Worm (Caenorhabditis elegans): ENCODE data around the gene sdf-9.

The sdf-9 gene

DNA sequence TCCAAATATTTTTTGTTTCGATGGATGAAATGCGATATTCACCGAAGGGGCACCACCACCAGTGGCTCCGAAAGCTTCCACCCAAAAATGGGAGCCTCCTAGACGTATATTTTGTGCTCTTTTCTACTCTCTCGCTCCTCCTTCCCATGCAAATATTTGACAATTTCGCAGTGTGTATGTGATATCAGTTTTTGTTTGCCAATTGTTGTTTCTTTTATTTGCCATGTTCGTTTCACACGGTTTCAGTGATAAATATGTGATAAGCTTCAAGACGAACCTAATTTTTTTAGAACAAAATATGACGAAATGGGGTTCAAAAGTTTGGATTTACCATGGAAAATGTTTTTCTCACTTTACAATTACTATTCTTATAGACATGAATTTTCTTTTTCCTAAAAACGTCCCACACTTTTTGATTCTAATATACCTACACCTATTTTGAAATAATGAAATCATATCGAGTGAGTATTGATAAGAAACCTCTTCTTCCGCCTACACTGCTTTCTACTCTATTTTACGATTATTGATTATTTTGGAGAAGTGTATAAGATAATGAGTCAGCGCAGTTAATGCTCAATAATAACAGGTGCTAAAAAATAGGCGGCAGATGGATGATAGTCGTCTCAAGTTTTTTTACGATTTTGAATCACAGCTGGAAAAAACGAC, 44.0 kb upstream of the sdf-9 start:
- TF ChIP-seq zag-1 (tag; optimal IDR thresholded peaks at IDR 0.05) (no peak), mab-5 (tag; optimal IDR thresholded peaks at IDR 0.05) (no peak), F13H6.1 (tag; optimal IDR thresholded peaks at IDR 0.05) (peak; percentile 5), nhr-11 (tag; optimal IDR thresholded peaks at IDR 0.05) (no peak), elt-3 (tag; optimal IDR thresholded peaks at IDR 0.05) (no peak), elt-1 (tag; optimal IDR thresholded peaks at IDR 0.05) (no peak), gmeb-1 (tag; optimal IDR thresholded peaks at IDR 0.05) (no peak), nhr-10 (tag; optimal IDR thresholded peaks at IDR 0.05) (no peak), fos-1 (tag; optimal IDR thresholded peaks at IDR 0.05) (peak; percentile 62), ceh-16 (tag; optimal IDR thresholded peaks at IDR 0.05) (no peak)

DNA sequence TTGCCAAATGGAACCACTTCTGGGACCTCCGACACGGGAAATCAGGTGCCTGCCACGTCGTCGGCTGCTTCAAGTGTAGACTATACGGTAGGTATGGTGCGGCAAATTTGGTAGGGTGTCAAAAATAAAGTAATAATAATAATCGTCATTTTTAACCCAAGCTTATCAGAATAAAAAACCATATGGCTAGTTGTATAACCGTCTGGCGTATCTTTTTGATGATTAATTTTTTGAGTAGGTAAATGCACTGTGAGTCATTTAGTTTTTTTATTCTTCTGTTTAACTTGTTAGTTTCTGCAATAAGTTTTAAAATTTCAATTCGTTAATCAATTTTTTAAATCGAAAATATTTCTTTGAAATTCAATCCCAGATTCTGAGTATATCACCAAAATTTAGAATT, 42.5 kb upstream of the sdf-9 start:
- TF ChIP-seq fos-1 (tag; optimal IDR thresholded peaks at IDR 0.05) (peak; percentile 57), peb-1 (tag; optimal IDR thresholded peaks at IDR 0.05) (no peak)

DNA sequence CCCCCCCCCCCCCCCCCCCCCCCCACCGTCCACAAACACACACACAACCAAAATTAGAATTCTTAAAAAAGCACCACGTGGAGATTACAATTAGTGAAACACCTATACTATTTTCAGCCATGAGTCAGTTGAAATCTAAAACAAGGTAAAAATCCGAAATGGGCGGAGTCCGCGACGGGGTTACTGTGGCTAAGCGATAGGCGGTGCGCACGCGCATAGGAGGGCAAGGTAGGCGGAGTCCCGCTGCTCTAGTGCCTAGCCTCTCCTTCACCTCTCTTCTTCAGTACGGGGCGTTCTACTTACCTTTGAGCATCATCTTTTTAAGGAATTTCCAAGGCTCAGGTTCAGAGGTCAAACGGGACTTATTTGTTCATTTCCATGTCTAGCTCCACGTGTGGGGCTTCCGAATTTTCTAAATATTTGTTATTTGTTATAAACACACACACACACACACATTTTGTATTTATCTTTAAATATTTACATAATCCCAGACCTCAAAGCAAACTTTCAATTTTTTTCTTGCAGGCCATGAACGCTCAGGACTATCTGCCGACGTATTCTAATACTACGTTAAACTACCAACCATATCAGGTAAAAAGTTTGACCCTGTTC, 41.5 kb upstream of the sdf-9 start:
- TF ChIP-seq F13H6.1 (tag; optimal IDR thresholded peaks at IDR 0.05) (peak; percentile 67), alr-1 (tag; optimal IDR thresholded peaks at IDR 0.05) (no peak)

DNA sequence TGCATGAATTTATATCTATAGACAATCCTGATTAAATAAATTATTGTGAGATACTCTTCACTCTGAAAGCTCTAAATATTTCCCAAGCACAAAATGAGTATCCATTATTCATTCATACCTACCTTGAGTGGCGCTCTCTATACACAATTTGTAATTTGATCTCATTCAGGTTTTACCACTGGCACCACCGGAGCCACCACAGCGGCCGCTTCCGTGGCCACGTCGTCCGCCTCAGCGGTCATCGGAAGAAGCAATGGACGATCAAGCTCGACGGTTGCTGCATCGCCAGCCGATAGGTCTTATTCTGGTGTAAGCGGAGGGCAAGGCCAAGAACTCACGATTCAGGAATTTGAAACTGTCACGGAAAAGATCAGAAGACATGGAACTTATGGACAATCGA, 40.8 kb upstream of the sdf-9 start:
- TF ChIP-seq ztf-11 (tag; optimal IDR thresholded peaks at IDR 0.05) (no peak), peb-1 (tag; optimal IDR thresholded peaks at IDR 0.05) (no peak), alr-1 (tag; optimal IDR thresholded peaks at IDR 0.05) (no peak), ztf-1 (GFP tag; conservative IDR thresholded peaks at IDR 0.05) (no peak), egl-27 (tag; optimal IDR thresholded peaks at IDR 0.05) (no peak), dmd-4 (tag; optimal IDR thresholded peaks at IDR 0.05) (no peak), unc-62 (GFP tag; optimal IDR thresholded peaks at IDR 0.05) (no peak), nhr-23 (tag; optimal IDR thresholded peaks at IDR 0.05) (no peak), unc-39 (tag; optimal IDR thresholded peaks at IDR 0.05) (no peak), lin-13 (GFP tag; optimal IDR thresholded peaks at IDR 0.05) (no peak), nhr-6 (tag; optimal IDR thresholded peaks at IDR 0.05) (no peak)

- no peak for TF ChIP-seq mab-5 (tag; optimal IDR thresholded peaks at IDR 0.05)
- no peak for TF ChIP-seq elt-3 (tag; optimal IDR thresholded peaks at IDR 0.05)
- TF ChIP-seq sem-4 (tag; optimal IDR thresholded peaks at IDR 0.05): no peak
- no peak for TF ChIP-seq gmeb-1 (tag; optimal IDR thresholded peaks at IDR 0.05)
- TF ChIP-seq R02D3.7 (tag; optimal IDR thresholded peaks at IDR 0.05): no peak
- no peak for TF ChIP-seq snpc-4 (tag; optimal IDR thresholded peaks at IDR 0.05)
- no peak for TF ChIP-seq ztf-4 (tag; optimal IDR thresholded peaks at IDR 0.05)
- no peak for TF ChIP-seq nhr-237 (tag; optimal IDR thresholded peaks at IDR 0.05)
- TF ChIP-seq aly-2 (tag; optimal IDR thresholded peaks at IDR 0.05): no peak
- TF ChIP-seq ceh-82 (tag; optimal IDR thresholded peaks at IDR 0.05): no peak
- TF ChIP-seq ztf-1 (GFP tag; conservative IDR thresholded peaks at IDR 0.05): no peak
- TF ChIP-seq lsy-2 (tag; optimal IDR thresholded peaks at IDR 0.05): no peak
- TF ChIP-seq sma-9 (GFP tag; optimal IDR thresholded peaks at IDR 0.05): no peak
- TF ChIP-seq sma-9 (tag; optimal IDR thresholded peaks at IDR 0.05): no peak
- no peak for TF ChIP-seq skn-1 (tag; optimal IDR thresholded peaks at IDR 0.05)
- no peak for TF ChIP-seq nhr-77 (tag; optimal IDR thresholded peaks at IDR 0.05)
- no peak for TF ChIP-seq nhr-11 (tag; optimal IDR thresholded peaks at IDR 0.05)
- no peak for TF ChIP-seq crh-2 (tag; optimal IDR thresholded peaks at IDR 0.05)
- no peak for TF ChIP-seq alr-1 (tag; optimal IDR thresholded peaks at IDR 0.05)
- TF ChIP-seq ama-1 (optimal IDR thresholded peaks at IDR 0.05): no peak
These were observed 39.9 kb upstream of the sdf-9 start for ce11 chrV:20758106-20758505.

ce11 chrV:20761758-20762157, 36.3 kb upstream of the sdf-9 start:
- TF ChIP-seq Y55F3AM.14 (GFP tag; optimal IDR thresholded peaks at IDR 0.05): no peak
- TF ChIP-seq sma-9 (GFP tag; optimal IDR thresholded peaks at IDR 0.05): peak; percentile 17
- TF ChIP-seq sma-9 (tag; optimal IDR thresholded peaks at IDR 0.05): no peak
- no peak for TF ChIP-seq dmd-4 (tag; optimal IDR thresholded peaks at IDR 0.05)
- peak; percentile 75 for TF ChIP-seq F13H6.1 (tag; optimal IDR thresholded peaks at IDR 0.05)
- no peak for TF ChIP-seq nhr-12 (tag; optimal IDR thresholded peaks at IDR 0.05)
- TF ChIP-seq nhr-129 (tag; optimal IDR thresholded peaks at IDR 0.05): peak; percentile 50
